Fruit fly (Drosophila melanogaster) S2 (cell line): ENCODE results near the gene CG34251.

ENCODE experiments used
- CG8478 ChIP-seq: fragments of >200 bp; optimal IDR thresholded peaks from 2 replicates; lab custom pipeline; 2018
- CTCF ChIP-seq, 2 experiments: fragments of >200 bp; optimal IDR thresholded peaks; 2 replicates each; lab custom pipeline; 2018

The CG34251 gene

dm6 chr3L:17671322-17671721, at the start of gene CG34251:
TSS of gene CG34251 (plus strand) at chr3L:17671622.
- TF ChIP-seq CG8478 (lab: Kevin White, UChicago) (no peak), CTCF (optimal IDR thresholded peaks at IDR 0.05; lab: Kevin White, UChicago) (no peak)

dm6 chr3L:17622081-17622850, 49.2 kb upstream of the CG34251 start:
- TF ChIP-seq CTCF (optimal IDR thresholded peaks at IDR 0.05; lab: Kevin White, UChicago), result no peak

dm6 chr3L:17622935-17623334, 48.5 kb upstream of the CG34251 start:
- no peak for TF ChIP-seq CTCF (optimal IDR thresholded peaks at IDR 0.05; lab: Kevin White, UChicago)

dm6 chr3L:17624208-17624826, 47.1 kb upstream of the CG34251 start:
- no peak for TF ChIP-seq CG8478 (lab: Kevin White, UChicago)
- TF ChIP-seq CTCF (optimal IDR thresholded peaks at IDR 0.05; lab: Kevin White, UChicago), result no peak

dm6 chr3L:17625014-17625413, 46.4 kb upstream of the CG34251 start:
- TF ChIP-seq CTCF (optimal IDR thresholded peaks at IDR 0.05; lab: Kevin White, UChicago) (no peak), CG8478 (lab: Kevin White, UChicago) (no peak)

- TF ChIP-seq CG8478 (lab: Kevin White, UChicago), result no peak
- TF ChIP-seq CTCF (optimal IDR thresholded peaks at IDR 0.05; lab: Kevin White, UChicago), result no peak
Observed at dm6 chr3L:17625574-17626128, 45.8 kb upstream of the CG34251 start.

dm6 chr3L:17631247-17631646, 40.2 kb upstream of the CG34251 start:
- TF ChIP-seq CG8478 (lab: Kevin White, UChicago), result no peak
- no peak for TF ChIP-seq CTCF (optimal IDR thresholded peaks at IDR 0.05; lab: Kevin White, UChicago)

dm6 chr3L:17633142-17633541, 38.3 kb upstream of the CG34251 start, which contains the start of gene CG7497:
TSS of gene CG7497 (plus strand) at chr3L:17633449.
- TF ChIP-seq CG8478 (lab: Kevin White, UChicago) (no peak), CTCF (optimal IDR thresholded peaks at IDR 0.05; lab: Kevin White, UChicago) (no peak)

dm6 chr3L:17637809-17638208, 33.6 kb upstream of the CG34251 start:
- TF ChIP-seq CG8478 (lab: Kevin White, UChicago) (no peak), CTCF (optimal IDR thresholded peaks at IDR 0.05; lab: Kevin White, UChicago) (no peak)

dm6 chr3L:17638649-17639048, 32.8 kb upstream of the CG34251 start:
- TF ChIP-seq CTCF (optimal IDR thresholded peaks at IDR 0.05; lab: Kevin White, UChicago) (no peak), CG8478 (lab: Kevin White, UChicago) (no peak)

- TF ChIP-seq CG8478 (lab: Kevin White, UChicago) (no peak), CTCF (optimal IDR thresholded peaks at IDR 0.05; lab: Kevin White, UChicago) (no peak)
Observed at dm6 chr3L:17642017-17642416, 29.4 kb upstream of the CG34251 start.

- TF ChIP-seq CG8478 (lab: Kevin White, UChicago), result no peak
- no peak for TF ChIP-seq CTCF (optimal IDR thresholded peaks at IDR 0.05; lab: Kevin White, UChicago)
Observed at dm6 chr3L:17643985-17644905, 27.2 kb upstream of the CG34251 start.

- peak; percentile 48 to 59 for TF ChIP-seq CTCF (optimal IDR thresholded peaks at IDR 0.05; lab: Kevin White, UChicago)
- TF ChIP-seq CG8478 (lab: Kevin White, UChicago), result no peak
Observed at dm6 chr3L:17644906-17645244, 26.5 kb upstream of the CG34251 start, which contains the start of gene Pep. TSS of gene Pep (minus strand) at chr3L:17645036.

dm6 chr3L:17646637-17647036, 24.8 kb upstream of the CG34251 start, which contains the start of gene CG43085:
TSS of gene CG43085 (minus strand) at chr3L:17646737.
- TF ChIP-seq CG8478 (lab: Kevin White, UChicago) (no peak), CTCF (optimal IDR thresholded peaks at IDR 0.05; lab: Kevin White, UChicago) (no peak)
